Fruit fly (Drosophila melanogaster) whole organism: Measurements from ENCODE around the gene PDCD-5.

Experiments
- CG8478 ChIP-seq: fragments of >200 bp; optimal IDR thresholded peaks from 2 replicates; lab custom pipeline; 2018; ENCODE audit warnings: inconsistent platforms
- Dll ChIP-seq: fragments of >200 bp; optimal IDR thresholded peaks from 2 replicates; lab custom pipeline; 2017
- EcR ChIP-seq, 2 experiments: fragments of >200 bp; optimal IDR thresholded peaks; 2 replicates each; lab custom pipeline; 2017; ENCODE audit warnings: missing biosample characterization in 2 of 2, missing genetic modification characterization in 2 of 2, missing genetic modification reagents in 2 of 2
- pan ChIP-seq: fragments of >200 bp; optimal IDR thresholded peaks from 2 replicates; lab custom pipeline; 2017
- psq ChIP-seq: fragments of >200 bp; optimal IDR thresholded peaks from 2 replicates; lab custom pipeline; 2017
- usp ChIP-seq: fragments of >200 bp; optimal IDR thresholded peaks from 2 replicates; lab custom pipeline; 2017; ENCODE audit warnings: missing biosample characterization, missing genetic modification characterization, mixed read lengths

Gene PDCD-5

DNA sequence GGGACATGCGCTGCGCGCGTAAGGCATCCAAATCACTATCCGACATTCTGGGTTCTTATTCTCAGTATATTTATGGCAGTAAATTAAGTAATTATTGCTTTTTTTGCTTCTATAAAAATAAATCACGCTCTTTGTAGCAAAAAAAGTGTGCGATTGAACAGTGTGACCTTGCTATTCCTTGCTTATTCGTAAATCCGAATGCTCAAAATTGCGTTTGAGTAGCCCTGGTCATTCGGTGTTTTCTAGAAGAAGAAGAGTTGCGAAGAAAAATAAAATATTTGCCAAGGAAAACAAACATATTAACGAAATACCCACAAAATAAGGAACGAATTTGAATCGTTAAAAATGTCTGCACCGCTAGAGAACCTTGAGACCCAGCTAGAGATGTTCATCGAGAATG is at the start of gene PDCD-5, which contains the start of gene MED10:
TSS of gene PDCD-5 (minus strand) at position 182 of the 400 bp plus-strand sequence.
TSS of gene MED10 (plus strand) at position 228 of the 400 bp plus-strand sequence.
- TF ChIP-seq psq (lab: Kevin White, UChicago) (no peak), pan (lab: Kevin White, UChicago) (no peak), usp (GFP tag; lab: Kevin White, UChicago) (no peak)

DNA sequence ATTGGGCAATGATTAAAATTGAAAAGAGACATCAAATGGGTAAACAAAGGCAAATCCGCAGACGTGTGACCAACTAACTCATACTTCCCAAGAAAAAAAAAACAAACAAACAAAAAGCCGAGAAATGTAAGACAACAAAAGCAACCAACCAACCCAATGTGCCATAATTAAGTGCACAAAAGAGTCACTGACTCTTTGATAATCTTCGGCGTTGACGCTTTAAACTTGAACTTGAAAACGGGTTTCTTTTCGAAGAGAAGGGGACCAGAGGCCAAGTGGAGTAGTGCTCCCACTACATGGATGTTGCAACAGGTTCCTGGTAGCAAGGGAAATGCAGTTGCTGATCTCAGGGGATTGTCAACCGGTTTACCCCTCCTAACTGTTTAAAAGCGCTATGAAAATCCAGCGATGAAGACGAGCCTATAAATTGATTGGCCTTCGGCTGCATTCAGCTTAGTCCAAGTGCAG is 48.2 kb upstream of the PDCD-5 start, which contains the start of gene CG13064:
TSS of gene CG13064 (plus strand) at position 418 of the 468 bp plus-strand sequence.
- no peak for TF ChIP-seq Dll (lab: Kevin White, UChicago)
- TF ChIP-seq psq (lab: Kevin White, UChicago), result no peak
- no peak for TF ChIP-seq CG8478
- TF ChIP-seq usp (GFP tag; lab: Kevin White, UChicago), result no peak
- no peak for TF ChIP-seq pan (lab: Kevin White, UChicago)
- peak in 1 of 2 experiments; percentile 54 for TF ChIP-seq EcR (GFP tag; optimal IDR thresholded peaks at IDR 0.05; lab: Kevin White, UChicago)

DNA sequence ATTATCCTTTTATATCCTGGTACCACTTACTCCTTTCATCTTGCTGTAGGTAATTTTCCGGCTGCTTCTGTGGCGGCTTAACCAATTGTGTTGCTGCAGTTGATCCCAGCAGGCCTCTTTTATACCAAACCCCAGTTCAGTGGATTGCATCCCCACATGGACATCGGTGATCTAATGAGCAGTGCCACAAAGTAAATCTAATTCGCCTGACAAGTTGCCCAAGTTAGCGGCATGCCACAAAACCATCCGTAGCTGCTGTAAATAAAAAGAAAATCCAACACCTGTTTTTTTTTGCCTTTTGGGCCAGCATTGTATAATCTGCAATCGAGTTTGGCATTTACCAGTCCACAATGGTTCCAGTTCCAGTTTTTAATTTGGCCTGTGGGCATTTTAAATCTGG is 47.3 kb upstream of the PDCD-5 start, which contains the start of gene CG13050:
TSS of gene CG13050 (minus strand) at position 101 of the 400 bp plus-strand sequence.
- TF ChIP-seq Dll (lab: Kevin White, UChicago) (no peak), pan (lab: Kevin White, UChicago) (no peak), CG8478 (no peak), EcR (GFP tag; optimal IDR thresholded peaks at IDR 0.05; lab: Kevin White, UChicago) (no peak), psq (lab: Kevin White, UChicago) (no peak), usp (GFP tag; lab: Kevin White, UChicago) (no peak)

DNA sequence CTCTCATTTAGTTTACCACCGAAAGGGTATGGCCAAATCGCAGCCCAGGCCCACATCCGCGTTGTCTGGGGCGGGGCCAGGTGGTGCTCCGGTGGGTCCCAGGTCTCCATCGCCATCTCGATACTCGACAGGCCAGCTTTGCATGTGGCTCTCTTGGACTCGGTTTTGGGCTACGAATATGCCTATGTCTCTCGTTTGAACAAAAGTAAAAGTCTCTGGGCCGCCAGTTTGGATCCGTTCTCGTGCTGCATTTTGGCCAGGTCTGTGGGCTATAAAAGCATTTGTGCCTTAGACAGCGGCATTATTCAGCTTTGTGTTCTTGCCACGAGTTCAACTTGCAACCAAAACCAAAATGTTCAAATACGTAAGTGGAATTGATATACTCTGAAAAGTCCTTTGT is 45.3 kb upstream of the PDCD-5 start, which contains the start of gene CG13065:
TSS of gene CG13065 (plus strand) at position 301 of the 400 bp plus-strand sequence.
- TF ChIP-seq Dll (lab: Kevin White, UChicago) (no peak), psq (lab: Kevin White, UChicago) (no peak), EcR (GFP tag; optimal IDR thresholded peaks at IDR 0.05; lab: Kevin White, UChicago) (no peak), usp (GFP tag; lab: Kevin White, UChicago) (no peak), CG8478 (no peak), pan (lab: Kevin White, UChicago) (no peak)

DNA sequence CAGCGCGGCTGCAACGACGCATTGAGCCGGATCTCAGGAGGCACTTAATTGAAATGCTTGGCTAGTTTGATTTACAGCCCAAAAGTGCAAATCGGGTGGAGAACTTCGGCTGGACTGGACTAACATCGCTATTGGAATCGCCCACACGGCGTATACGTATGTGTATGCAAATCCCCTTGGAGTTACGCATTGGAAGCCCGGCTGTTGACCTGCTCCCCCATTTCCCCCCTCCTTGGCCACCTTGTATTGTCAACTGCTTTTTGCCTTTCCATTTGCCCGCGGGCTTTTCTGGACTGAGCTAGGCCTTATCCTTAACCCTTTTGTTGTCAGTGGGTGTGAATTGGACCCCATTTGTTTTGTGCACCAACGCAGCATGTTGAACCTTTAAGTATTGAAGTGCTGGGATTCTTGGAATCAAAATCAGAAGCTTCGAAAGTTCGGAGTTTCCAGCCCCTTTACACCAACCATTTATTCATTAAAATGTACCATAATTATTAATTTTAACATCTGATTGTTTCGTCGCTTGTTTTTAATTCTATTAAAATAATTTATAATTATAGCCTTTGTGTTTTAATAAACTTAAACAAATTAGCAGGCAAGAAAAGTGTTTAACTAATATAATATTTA is 43.7 kb upstream of the PDCD-5 start:
- TF ChIP-seq EcR (GFP tag; optimal IDR thresholded peaks at IDR 0.05; lab: Kevin White, UChicago) (peak in 1 of 2 experiments; percentile 71), Dll (lab: Kevin White, UChicago) (no peak)

DNA sequence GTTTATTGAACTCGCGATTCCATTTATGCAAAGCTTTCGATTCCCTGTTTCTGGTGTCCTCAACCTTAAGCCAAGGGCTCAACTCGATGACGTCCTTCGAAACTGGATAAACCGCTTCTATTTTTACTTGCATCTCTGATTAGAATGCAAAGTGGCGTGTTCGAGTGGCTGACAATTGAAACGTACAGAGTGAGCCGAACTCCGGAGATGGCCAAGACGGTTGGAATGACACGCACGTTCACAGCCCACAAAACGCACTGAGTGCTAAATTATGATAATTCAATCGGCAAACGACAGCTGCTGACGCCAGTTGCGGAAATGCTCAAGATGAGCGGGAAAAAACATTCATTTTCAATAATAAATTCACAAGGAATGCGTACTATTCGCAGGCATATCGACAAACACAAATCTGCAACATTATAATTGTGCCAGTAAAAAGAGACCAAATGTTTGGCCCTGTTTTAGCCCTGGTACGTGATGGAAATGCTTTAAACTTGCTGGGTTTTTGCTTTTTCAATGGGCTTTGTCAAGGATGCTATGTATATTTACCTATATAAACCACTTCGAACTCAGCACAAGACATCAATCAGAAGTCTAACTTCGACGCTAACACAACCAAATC is 40.6 kb upstream of the PDCD-5 start, which contains the start of gene CG13066:
TSS of gene CG13066 (plus strand) at position 572 of the 622 bp plus-strand sequence.
- TF ChIP-seq usp (GFP tag; lab: Kevin White, UChicago) (no peak), EcR (GFP tag; optimal IDR thresholded peaks at IDR 0.05; lab: Kevin White, UChicago) (no peak), CG8478 (no peak), psq (lab: Kevin White, UChicago) (no peak), Dll (lab: Kevin White, UChicago) (no peak), pan (lab: Kevin White, UChicago) (no peak)

DNA sequence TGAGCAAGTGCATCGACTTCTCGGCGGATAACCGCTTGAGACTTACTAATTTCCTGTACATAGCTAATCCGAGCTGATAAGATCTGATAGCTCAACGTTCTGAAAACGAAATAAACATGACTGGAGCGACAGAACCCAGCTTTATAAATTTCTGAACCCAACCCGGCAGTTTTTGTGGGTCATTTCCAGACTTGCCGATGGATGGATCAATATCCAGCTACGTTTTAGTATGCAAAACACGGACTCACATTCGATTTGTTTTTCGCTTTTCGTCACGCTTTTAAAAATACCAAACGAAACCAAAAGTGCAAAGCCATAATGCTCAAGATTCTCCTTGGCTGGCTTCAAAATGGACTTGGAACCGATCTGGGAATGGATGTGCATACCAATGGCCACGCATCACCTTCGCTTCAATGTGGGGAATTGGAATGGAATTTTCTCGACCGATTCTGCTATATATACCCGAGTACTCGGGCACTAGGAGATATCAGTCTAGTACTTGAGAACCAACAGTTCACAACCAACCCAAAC is 39.0 kb upstream of the PDCD-5 start, which contains the start of the genes CG34248 and CG13067:
TSS of gene CG34248 (minus strand) at position 101 of the 531 bp plus-strand sequence.
TSS of gene CG13067 (plus strand) at position 481 of the 531 bp plus-strand sequence.
- no peak for TF ChIP-seq usp (GFP tag; lab: Kevin White, UChicago)
- TF ChIP-seq EcR (GFP tag; optimal IDR thresholded peaks at IDR 0.05; lab: Kevin White, UChicago), result no peak
- TF ChIP-seq pan (lab: Kevin White, UChicago), result no peak
- no peak for TF ChIP-seq psq (lab: Kevin White, UChicago)
- TF ChIP-seq Dll (lab: Kevin White, UChicago), result no peak
- TF ChIP-seq CG8478, result no peak

DNA sequence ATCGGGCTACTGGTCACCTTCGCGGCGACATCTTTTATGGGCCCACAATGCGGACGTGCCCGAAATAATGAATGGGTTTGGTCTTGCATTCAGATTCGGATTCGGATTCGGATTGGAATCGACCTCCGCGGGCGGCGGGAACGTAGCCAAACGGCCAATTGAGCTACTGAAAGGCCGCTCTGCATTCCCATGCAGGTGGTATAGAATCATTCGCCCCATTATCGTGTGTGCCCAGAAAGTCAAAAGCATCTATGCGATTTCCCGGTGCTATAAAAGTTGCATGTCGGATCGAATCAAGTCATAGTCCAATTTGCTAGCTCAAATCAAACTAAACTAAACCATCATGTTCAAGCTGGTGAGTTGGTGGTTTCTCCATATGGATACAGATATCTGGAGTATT is 37.3 kb upstream of the PDCD-5 start, which contains the start of gene CG13068:
TSS of gene CG13068 (plus strand) at position 301 of the 400 bp plus-strand sequence.
- TF ChIP-seq CG8478, result no peak
- no peak for TF ChIP-seq psq (lab: Kevin White, UChicago)
- no peak for TF ChIP-seq Dll (lab: Kevin White, UChicago)
- no peak for TF ChIP-seq usp (GFP tag; lab: Kevin White, UChicago)
- TF ChIP-seq EcR (GFP tag; optimal IDR thresholded peaks at IDR 0.05; lab: Kevin White, UChicago), result no peak
- no peak for TF ChIP-seq pan (lab: Kevin White, UChicago)

DNA sequence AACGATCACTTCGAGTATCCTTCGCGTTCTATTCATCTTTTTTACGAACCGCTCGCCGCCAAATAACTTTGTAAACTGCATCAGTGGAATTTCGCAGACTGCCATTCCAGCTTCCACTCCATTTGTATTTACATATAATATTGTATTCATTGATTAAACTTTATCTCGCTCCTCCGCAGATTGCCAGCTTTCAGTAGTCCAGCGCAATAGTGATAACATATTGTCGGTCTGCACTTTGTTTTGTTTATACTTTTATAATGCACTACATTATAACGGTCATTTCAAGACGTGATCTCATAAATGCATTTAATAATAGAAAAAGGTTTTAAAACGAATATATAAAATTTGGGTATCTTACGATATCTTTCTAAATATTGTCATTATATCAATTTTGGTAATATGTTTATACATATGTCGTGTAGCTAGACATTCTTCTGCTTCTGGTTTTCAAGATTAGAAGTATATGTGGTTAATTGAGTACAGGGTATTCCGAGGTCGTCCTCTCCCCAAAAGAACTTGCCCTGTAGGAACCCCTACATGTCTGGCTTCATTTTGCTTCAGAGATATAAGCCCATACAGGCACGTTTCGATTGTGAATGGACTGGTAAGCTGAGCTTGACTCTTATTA is 36.4 kb upstream of the PDCD-5 start, which contains the start of gene CG4950:
TSS of gene CG4950 (minus strand) at position 51 of the 628 bp plus-strand sequence.
- TF ChIP-seq Dll (lab: Kevin White, UChicago) (no peak), usp (GFP tag; lab: Kevin White, UChicago) (no peak), EcR (GFP tag; optimal IDR thresholded peaks at IDR 0.05; lab: Kevin White, UChicago) (no peak), CG8478 (no peak), pan (lab: Kevin White, UChicago) (no peak), psq (lab: Kevin White, UChicago) (no peak)

DNA sequence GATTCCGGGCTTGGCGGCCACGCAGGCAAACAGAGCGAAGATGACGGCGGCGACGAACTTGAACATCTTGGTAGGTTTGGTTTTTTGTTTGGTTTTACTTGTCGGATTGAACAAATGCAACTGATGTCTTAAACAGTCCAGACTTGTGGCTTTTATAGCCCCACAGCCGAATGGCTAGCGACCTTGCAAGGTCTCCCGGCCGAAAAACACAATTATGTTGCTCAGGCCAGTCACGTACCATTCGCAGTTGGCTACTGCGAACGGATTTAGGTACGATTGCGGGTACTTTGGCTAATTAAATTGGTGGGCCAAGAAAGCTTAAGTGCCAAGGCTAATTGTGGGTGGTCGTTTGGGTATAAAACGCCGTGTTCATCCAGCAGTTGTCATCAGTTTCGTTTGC is 33.2 kb upstream of the PDCD-5 start, which contains the start of the genes CG13051 and CG13069:
TSS of gene CG13051 (minus strand) at position 101 of the 400 bp plus-strand sequence.
TSS of gene CG13069 (plus strand) at position 386 of the 400 bp plus-strand sequence.
- no peak for TF ChIP-seq usp (GFP tag; lab: Kevin White, UChicago)
- TF ChIP-seq CG8478, result no peak
- no peak for TF ChIP-seq psq (lab: Kevin White, UChicago)
- TF ChIP-seq pan (lab: Kevin White, UChicago), result no peak
- no peak for TF ChIP-seq EcR (GFP tag; optimal IDR thresholded peaks at IDR 0.05; lab: Kevin White, UChicago)
- no peak for TF ChIP-seq Dll (lab: Kevin White, UChicago)
